Worm (Caenorhabditis elegans) whole organism, L3 larva: ENCODE measurements around the gene str-217.

ENCODE experiments used
- R02D3.7 ChIP-seq: fragments of 150-350 bp; optimal IDR thresholded peaks from 2 replicates; lab custom pipeline; 2014; ENCODE audit warnings: missing biosample characterization, missing genetic modification characterization
- ZK546.5 ChIP-seq: sonication (generic microtip); optimal IDR thresholded peaks from 2 replicates; lab custom pipeline; 2017; ENCODE audit warnings: missing biosample characterization, missing genetic modification characterization
- aly-2 ChIP-seq: fragments of 150-350 bp; optimal IDR thresholded peaks from 2 replicates; lab custom pipeline; 2014; ENCODE audit warnings: missing biosample characterization, missing genetic modification characterization
- ceh-16 ChIP-seq: sonication (generic microtip); optimal IDR thresholded peaks from 2 replicates; lab custom pipeline; 2017; ENCODE audit warnings: missing biosample characterization, missing genetic modification characterization
- ceh-28 ChIP-seq: fragments of 150-350 bp; optimal IDR thresholded peaks from 2 replicates; lab custom pipeline; 2014; ENCODE audit warnings: missing biosample characterization, missing genetic modification reagents, missing genetic modification characterization
- ceh-9 ChIP-seq: sonication (generic microtip); optimal IDR thresholded peaks from 2 replicates; lab custom pipeline; 2018; ENCODE audit warnings: missing biosample characterization, missing genetic modification characterization
- egl-27 ChIP-seq: sonication (generic microtip); optimal IDR thresholded peaks from 4 replicates; lab custom pipeline; 2017; ENCODE audit warnings: missing biosample characterization, missing genetic modification reagents, missing genetic modification characterization
- egl-5 ChIP-seq: fragments of 150-350 bp; optimal IDR thresholded peaks from 2 replicates; lab custom pipeline; 2017; ENCODE audit warnings: missing biosample characterization, missing genetic modification reagents, missing genetic modification characterization, inconsistent platforms
- elt-1 ChIP-seq: fragments of 150-350 bp; optimal IDR thresholded peaks from 2 replicates; lab custom pipeline; 2014; ENCODE audit warnings: missing biosample characterization, missing genetic modification characterization
- elt-2 ChIP-seq: sonication (generic microtip); optimal IDR thresholded peaks from 2 replicates; lab custom pipeline; 2016; ENCODE audit warnings: missing genetic modification reagents, mild to moderate bottlenecking, missing genetic modification characterization, missing compliant biosample characterization
- eor-1 ChIP-seq, 2 experiments: fragments of 150-350 bp; optimal IDR thresholded peaks; 2 replicates each; lab custom pipeline; 2014 to 2018; ENCODE audit warnings: missing biosample characterization in 2 of 2, missing genetic modification characterization in 2 of 2
- fkh-2 ChIP-seq: fragments of 150-350 bp; optimal IDR thresholded peaks from 2 replicates; lab custom pipeline; 2014; ENCODE audit warnings: missing biosample characterization, missing genetic modification reagents, missing genetic modification characterization
- fos-1 ChIP-seq: fragments of 150-350 bp; optimal IDR thresholded peaks from 2 replicates; lab custom pipeline; 2014; ENCODE audit warnings: missing biosample characterization, missing genetic modification characterization
- hmg-11 ChIP-seq: sonication (generic microtip); optimal IDR thresholded peaks from 2 replicates; lab custom pipeline; 2016; ENCODE audit warnings: missing genetic modification characterization, missing compliant biosample characterization
- jun-1 ChIP-seq: fragments of 150-350 bp; optimal IDR thresholded peaks from 2 replicates; lab custom pipeline; 2014; ENCODE audit warnings: missing biosample characterization, missing genetic modification reagents, missing genetic modification characterization
- lin-15B ChIP-seq: fragments of 150-350 bp; optimal IDR thresholded peaks from 2 replicates; lab custom pipeline; 2014; ENCODE audit warnings: missing biosample characterization, missing genetic modification characterization
- lin-39 ChIP-seq: fragments of 150-350 bp; optimal IDR thresholded peaks from 2 replicates; lab custom pipeline; 2018; ENCODE audit warnings: missing biosample characterization, missing genetic modification reagents, missing genetic modification characterization
- lsy-12 ChIP-seq: sonication (generic microtip); optimal IDR thresholded peaks from 2 replicates; lab custom pipeline; 2016; ENCODE audit warnings: mild to moderate bottlenecking, missing genetic modification characterization, missing compliant biosample characterization
- mdl-1 ChIP-seq: fragments of 150-350 bp; optimal IDR thresholded peaks from 2 replicates; lab custom pipeline; 2014; ENCODE audit warnings: missing biosample characterization, missing genetic modification characterization
- mml-1 ChIP-seq: fragments of 150-350 bp; sonication (generic microtip); optimal IDR thresholded peaks from 3 replicates; lab custom pipeline; 2014; ENCODE audit warnings: missing biosample characterization, missing genetic modification characterization
- nfya-1 ChIP-seq: sonication (generic microtip); optimal IDR thresholded peaks from 2 replicates; lab custom pipeline; 2017; ENCODE audit warnings: missing genetic modification characterization, mild to moderate bottlenecking, missing compliant biosample characterization, antibody characterized with exemption, moderate library complexity; ENCODE audit not compliant: insufficient read depth
- nhr-12 ChIP-seq: fragments of 150-350 bp; optimal IDR thresholded peaks from 2 replicates; lab custom pipeline; 2014; ENCODE audit warnings: missing biosample characterization, missing genetic modification characterization
- nhr-23 ChIP-seq: fragments of 150-350 bp; optimal IDR thresholded peaks from 2 replicates; lab custom pipeline; 2014; ENCODE audit warnings: missing biosample characterization, missing genetic modification reagents, missing genetic modification characterization
- nhr-237 ChIP-seq: fragments of 150-350 bp; optimal IDR thresholded peaks from 2 replicates; lab custom pipeline; 2014; ENCODE audit warnings: missing biosample characterization, missing genetic modification characterization
- nhr-25 ChIP-seq: sonication (generic microtip); optimal IDR thresholded peaks from 2 replicates; lab custom pipeline; 2017; ENCODE audit warnings: missing biosample characterization, missing genetic modification characterization
- nhr-28 ChIP-seq: fragments of 150-350 bp; optimal IDR thresholded peaks from 2 replicates; lab custom pipeline; 2014; ENCODE audit warnings: missing biosample characterization, missing genetic modification characterization
- nhr-43 ChIP-seq: sonication (generic microtip); optimal IDR thresholded peaks from 2 replicates; lab custom pipeline; 2016; ENCODE audit warnings: mild to moderate bottlenecking, missing genetic modification characterization, missing compliant biosample characterization; ENCODE audit not compliant: poor library complexity, severe bottlenecking
- nhr-67 ChIP-seq: fragments of 150-350 bp; optimal IDR thresholded peaks from 2 replicates; lab custom pipeline; 2014; ENCODE audit warnings: missing biosample characterization, missing genetic modification characterization
- nhr-76 ChIP-seq: fragments of 150-350 bp; sonication (generic microtip); optimal IDR thresholded peaks from 5 replicates; lab custom pipeline; 2014; ENCODE audit warnings: missing biosample characterization, missing genetic modification characterization
- nhr-77 ChIP-seq: fragments of 150-350 bp; optimal IDR thresholded peaks from 2 replicates; lab custom pipeline; 2014; ENCODE audit warnings: missing biosample characterization, missing genetic modification characterization
- pha-4 ChIP-seq: fragments of 150-350 bp; optimal IDR thresholded peaks from 2 replicates; lab custom pipeline; 2014; ENCODE audit warnings: missing biosample characterization, missing genetic modification reagents, missing genetic modification characterization
- pqm-1 ChIP-seq: fragments of 150-350 bp; optimal IDR thresholded peaks from 2 replicates; lab custom pipeline; 2017; ENCODE audit warnings: missing biosample characterization, missing genetic modification characterization, inconsistent platforms
- sea-2 ChIP-seq: fragments of 150-350 bp; sonication (generic microtip); optimal IDR thresholded peaks from 4 replicates; lab custom pipeline; 2014; ENCODE audit warnings: missing biosample characterization, missing genetic modification reagents, missing genetic modification characterization
- skn-1 ChIP-seq: fragments of 150-350 bp; optimal IDR thresholded peaks from 2 replicates; lab custom pipeline; 2014; ENCODE audit warnings: missing biosample characterization, missing genetic modification characterization
- snpc-4 ChIP-seq: fragments of 150-350 bp; optimal IDR thresholded peaks from 2 replicates; lab custom pipeline; 2014; ENCODE audit warnings: missing biosample characterization, missing genetic modification characterization
- unc-39 ChIP-seq: sonication (generic microtip); optimal IDR thresholded peaks from 4 replicates; lab custom pipeline; 2017; ENCODE audit warnings: missing biosample characterization, missing genetic modification characterization
- zag-1 ChIP-seq: fragments of 150-350 bp; optimal IDR thresholded peaks from 2 replicates; lab custom pipeline; 2014; ENCODE audit warnings: missing biosample characterization, missing genetic modification characterization
- ztf-11 ChIP-seq: fragments of 150-350 bp; optimal IDR thresholded peaks from 2 replicates; lab custom pipeline; 2014; ENCODE audit warnings: missing biosample characterization, missing genetic modification characterization
- ztf-4 ChIP-seq: fragments of 150-350 bp; optimal IDR thresholded peaks from 2 replicates; lab custom pipeline; 2014; ENCODE audit warnings: missing biosample characterization, missing genetic modification characterization

str-217 gene

ce11 chrV:16992383-16992782 lies 7.7 kb downstream of the str-217 start:
- TF ChIP-seq nhr-12 (tag; lab: Kevin White, UChicago) (no peak), ztf-11 (tag; lab: Kevin White, UChicago) (no peak), egl-27 (no peak), nhr-76 (no peak), nfya-1 (tag; lab: Kevin White, UChicago) (no peak), aly-2 (tag; lab: Kevin White, UChicago) (no peak), egl-5 (tag; lab: Kevin White, UChicago) (no peak), mdl-1 (tag; lab: Kevin White, UChicago) (no peak), hmg-11 (tag; lab: Kevin White, UChicago) (no peak), ceh-28 (tag; lab: Kevin White, UChicago) (no peak), nhr-25 (tag; lab: Kevin White, UChicago) (no peak), lin-39 (no peak), ceh-16 (tag; lab: Kevin White, UChicago) (no peak), mml-1 (no peak), jun-1 (no peak), snpc-4 (no peak), nhr-28 (tag; lab: Kevin White, UChicago) (no peak), elt-2 (tag; lab: Kevin White, UChicago) (no peak), ceh-9 (tag; lab: Kevin White, UChicago) (no peak)

ce11 chrV:16991734-16992133 lies 8.4 kb downstream of the str-217 start, which contains the start of gene srz-95:
Gene srz-95, plus strand, starts transcription at chrV:16992034.
- TF ChIP-seq pha-4 (tag; lab: Kevin White, UChicago) (no peak), nhr-77 (no peak), nhr-43 (tag; lab: Kevin White, UChicago) (no peak), fkh-2 (no peak), nhr-12 (tag; lab: Kevin White, UChicago) (no peak), unc-39 (no peak), mml-1 (no peak), R02D3.7 (no peak), lin-39 (no peak), nhr-76 (no peak), ztf-4 (tag; lab: Kevin White, UChicago) (no peak), ZK546.5 (tag; lab: Kevin White, UChicago) (no peak), sea-2 (no peak), nhr-25 (tag; lab: Kevin White, UChicago) (no peak)

- no peak for TF ChIP-seq snpc-4
- TF ChIP-seq zag-1 = no peak
- TF ChIP-seq nhr-25 (tag; lab: Kevin White, UChicago) = no peak
- no peak for TF ChIP-seq nhr-28 (tag; lab: Kevin White, UChicago)
- TF ChIP-seq eor-1 (tag; optimal IDR thresholded peaks at IDR 0.05; lab: Kevin White, UChicago) = no peak
- no peak for TF ChIP-seq hmg-11 (tag; lab: Kevin White, UChicago)
- TF ChIP-seq pqm-1 (tag; lab: Kevin White, UChicago) = no peak
- no peak for TF ChIP-seq fos-1 (tag; lab: Kevin White, UChicago)
- no peak for TF ChIP-seq nhr-237 (tag; lab: Kevin White, UChicago)
- TF ChIP-seq sea-2 = no peak
- TF ChIP-seq lin-15B (tag; lab: Kevin White, UChicago) = no peak
- no peak for TF ChIP-seq nhr-76
- TF ChIP-seq ztf-4 (tag; lab: Kevin White, UChicago) = no peak
- no peak for TF ChIP-seq lsy-12 (tag; lab: Kevin White, UChicago)
- no peak for TF ChIP-seq elt-1 (tag; lab: Kevin White, UChicago)
- TF ChIP-seq nhr-67 = no peak
- no peak for TF ChIP-seq nhr-23 (tag; lab: Kevin White, UChicago)
Observed at ce11 chrV:16988614-16989013, 11.5 kb downstream of the str-217 start, which contains the start of gene Y102A5C.27. Gene Y102A5C.27, minus strand, starts transcription at chrV:16988714.

ce11 chrV:16987783-16988182 lies 12.3 kb downstream of the str-217 start:
- TF ChIP-seq snpc-4 (no peak), skn-1 (tag; lab: Kevin White, UChicago) (no peak), R02D3.7 (no peak), pha-4 (tag; lab: Kevin White, UChicago) (no peak), nhr-28 (tag; lab: Kevin White, UChicago) (no peak), eor-1 (tag; optimal IDR thresholded peaks at IDR 0.05; lab: Kevin White, UChicago) (no peak), nhr-77 (no peak), hmg-11 (tag; lab: Kevin White, UChicago) (no peak)
